Fruit fly (Drosophila melanogaster) whole organism, prepupa: ENCODE results near the gene ac.

ENCODE experiments used
- Blimp-1 ChIP-seq: fragments of 200-800 bp; sonication (Bioruptor generic); optimal IDR thresholded peaks from 3 replicates; lab custom pipeline; 2017; ENCODE audit warnings: missing biosample characterization, missing genetic modification characterization, mild to moderate bottlenecking, moderate library complexity, missing genetic modification reagents
- CG10669 ChIP-seq: fragments of 200-800 bp; sonication (Bioruptor generic); optimal IDR thresholded peaks from 3 replicates; lab custom pipeline; 2018; ENCODE audit warnings: missing biosample characterization, mild to moderate bottlenecking, missing genetic modification characterization, moderate library complexity
- CG11294 ChIP-seq: fragments of 200-800 bp; sonication (Bioruptor generic); IDR thresholded peaks from 2 replicates; pipeline ENCODE4 v1.3.6; 2022; ENCODE audit warnings: missing biosample characterization, missing genetic modification characterization
- CG11902 ChIP-seq: fragments of 200-800 bp; sonication (Bioruptor generic); optimal IDR thresholded peaks from 3 replicates; lab custom pipeline; 2016; ENCODE audit warnings: missing biosample characterization, missing genetic modification characterization
- CG3032 ChIP-seq: fragments of 200-800 bp; optimal IDR thresholded peaks from 2 replicates; lab custom pipeline; 2019; ENCODE audit warnings: missing biosample characterization, mild to moderate bottlenecking, missing genetic modification characterization, moderate library complexity
- CG31627 ChIP-seq: fragments of 200-800 bp; sonication (Bioruptor generic); optimal IDR thresholded peaks from 3 replicates; lab custom pipeline; 2016; ENCODE audit warnings: missing biosample characterization, missing genetic modification characterization
- CG32006 ChIP-seq: fragments of 200-800 bp; sonication (Bioruptor generic); optimal IDR thresholded peaks from 3 replicates; lab custom pipeline; 2017; ENCODE audit warnings: missing biosample characterization, mild to moderate bottlenecking, missing genetic modification characterization
- CG3919 ChIP-seq: fragments of 200-800 bp; sonication (Bioruptor generic); optimal IDR thresholded peaks from 3 replicates; lab custom pipeline; 2016; ENCODE audit warnings: missing biosample characterization, missing genetic modification characterization
- CG6163 ChIP-seq: fragments of 200-800 bp; sonication (Bioruptor generic); IDR thresholded peaks from 3 replicates; pipeline ENCODE4 v1.3.6; 2022; ENCODE audit warnings: missing biosample characterization, missing genetic modification characterization
- CG6792 ChIP-seq: fragments of 200-800 bp; sonication (Bioruptor generic); optimal IDR thresholded peaks from 3 replicates; lab custom pipeline; 2016; ENCODE audit warnings: missing biosample characterization, missing genetic modification characterization
- CG6808 ChIP-seq: fragments of 200-800 bp; sonication (Bioruptor generic); optimal IDR thresholded peaks from 3 replicates; lab custom pipeline; 2017; ENCODE audit warnings: missing biosample characterization, missing genetic modification characterization, mild to moderate bottlenecking, moderate library complexity, missing genetic modification reagents
- CG6854 ChIP-seq: fragments of 200-800 bp; sonication (Bioruptor generic); optimal IDR thresholded peaks from 2 replicates; lab custom pipeline; 2017; ENCODE audit warnings: missing biosample characterization, mild to moderate bottlenecking, missing genetic modification characterization
- CG8119 ChIP-seq: fragments of 200-800 bp; sonication (Bioruptor generic); IDR thresholded peaks from 3 replicates; pipeline ENCODE4 v1.3.6; 2022; ENCODE audit warnings: missing biosample characterization, missing genetic modification characterization
- CG8319 ChIP-seq: fragments of 200-800 bp; sonication (Bioruptor generic); optimal IDR thresholded peaks from 3 replicates; lab custom pipeline; 2016; ENCODE audit warnings: missing biosample characterization, missing genetic modification characterization
- CG8632 ChIP-seq: fragments of 200-800 bp; sonication (Bioruptor generic); optimal IDR thresholded peaks from 3 replicates; lab custom pipeline; 2016; ENCODE audit warnings: missing biosample characterization, missing genetic modification characterization
- Eip75B ChIP-seq: fragments of 200-800 bp; sonication (Bioruptor generic); optimal IDR thresholded peaks from 3 replicates; lab custom pipeline; 2016; ENCODE audit warnings: missing biosample characterization, missing genetic modification characterization
- Eip78C ChIP-seq: fragments of 200-800 bp; sonication (Bioruptor generic); peaks from one replicate; lab custom pipeline; 2016; ENCODE audit warnings: missing biosample characterization, missing genetic modification characterization
- Eip93F ChIP-seq: fragments of 200-800 bp; sonication (Bioruptor generic); optimal IDR thresholded peaks from 2 replicates; lab custom pipeline; 2016; ENCODE audit warnings: missing biosample characterization, mild to moderate bottlenecking, missing genetic modification characterization
- Ets21C ChIP-seq: fragments of 200-800 bp; sonication (Bioruptor generic); optimal IDR thresholded peaks from 3 replicates; lab custom pipeline; 2016; ENCODE audit warnings: missing biosample characterization, missing genetic modification characterization
- Ets96B ChIP-seq: fragments of 200-800 bp; optimal IDR thresholded peaks from 2 replicates; lab custom pipeline; 2019; ENCODE audit warnings: missing biosample characterization, mild to moderate bottlenecking, missing genetic modification characterization, moderate library complexity
- Hr39 ChIP-seq: fragments of 200-800 bp; sonication (Bioruptor generic); optimal IDR thresholded peaks from 2 replicates; lab custom pipeline; 2016; ENCODE audit warnings: missing biosample characterization, missing genetic modification characterization
- Hr4 ChIP-seq: fragments of 200-800 bp; sonication (Bioruptor generic); optimal IDR thresholded peaks from 3 replicates; lab custom pipeline; 2016; ENCODE audit warnings: missing biosample characterization, missing genetic modification characterization
- Met ChIP-seq: fragments of 200-800 bp; sonication (Bioruptor generic); optimal IDR thresholded peaks from 3 replicates; lab custom pipeline; 2016; ENCODE audit warnings: missing biosample characterization, missing genetic modification characterization
- OdsH ChIP-seq: fragments of 200-800 bp; sonication (Bioruptor generic); optimal IDR thresholded peaks from 3 replicates; lab custom pipeline; 2016; ENCODE audit warnings: missing biosample characterization, missing genetic modification characterization
- Smox ChIP-seq: fragments of 200-800 bp; sonication (Bioruptor generic); optimal IDR thresholded peaks from 3 replicates; lab custom pipeline; 2016; ENCODE audit warnings: missing biosample characterization, missing genetic modification characterization
- Sox102F ChIP-seq: fragments of 200-800 bp; sonication (Bioruptor generic); optimal IDR thresholded peaks from 2 replicates; lab custom pipeline; 2016; ENCODE audit warnings: missing biosample characterization, mild to moderate bottlenecking, missing genetic modification characterization
- Sox14 ChIP-seq: fragments of 200-800 bp; sonication (Bioruptor generic); optimal IDR thresholded peaks from 3 replicates; lab custom pipeline; 2016; ENCODE audit warnings: missing biosample characterization, missing genetic modification characterization
- Sox15 ChIP-seq: fragments of 200-800 bp; sonication (Bioruptor generic); optimal IDR thresholded peaks from 3 replicates; lab custom pipeline; 2016; ENCODE audit warnings: missing biosample characterization, missing genetic modification characterization
- achi ChIP-seq: fragments of 200-800 bp; sonication (Bioruptor generic); optimal IDR thresholded peaks from 3 replicates; lab custom pipeline; 2016; ENCODE audit warnings: missing biosample characterization, missing genetic modification characterization
- acj6 ChIP-seq: fragments of 200-800 bp; sonication (Bioruptor generic); optimal IDR thresholded peaks from 3 replicates; lab custom pipeline; 2016; ENCODE audit warnings: missing biosample characterization, missing genetic modification characterization
- cyc ChIP-seq: fragments of 200-800 bp; sonication (Bioruptor generic); optimal IDR thresholded peaks from 3 replicates; lab custom pipeline; 2016; ENCODE audit warnings: missing biosample characterization, missing genetic modification characterization
- esn ChIP-seq: fragments of 200-800 bp; sonication (Bioruptor generic); optimal IDR thresholded peaks from 2 replicates; lab custom pipeline; 2016; ENCODE audit warnings: missing biosample characterization, mild to moderate bottlenecking, missing genetic modification characterization, moderate library complexity
- fd59A ChIP-seq: fragments of 200-800 bp; sonication (Bioruptor generic); optimal IDR thresholded peaks from 2 replicates; lab custom pipeline; 2017; ENCODE audit warnings: missing biosample characterization, mild to moderate bottlenecking, missing genetic modification characterization, missing genetic modification reagents
- fd85E ChIP-seq: fragments of 200-800 bp; sonication (Bioruptor generic); optimal IDR thresholded peaks from 3 replicates; lab custom pipeline; 2016; ENCODE audit warnings: missing biosample characterization, missing genetic modification characterization
- fkh ChIP-seq: fragments of 200-800 bp; sonication (Bioruptor generic); optimal IDR thresholded peaks from 3 replicates; lab custom pipeline; 2017; ENCODE audit warnings: missing biosample characterization, mild to moderate bottlenecking, missing genetic modification characterization, moderate library complexity
- lz ChIP-seq: fragments of 200-800 bp; sonication (Bioruptor generic); optimal IDR thresholded peaks from 3 replicates; lab custom pipeline; 2016; ENCODE audit warnings: missing biosample characterization, missing genetic modification characterization
- net ChIP-seq: fragments of 200-800 bp; sonication (Bioruptor generic); optimal IDR thresholded peaks from 3 replicates; lab custom pipeline; 2016; ENCODE audit warnings: missing biosample characterization, missing genetic modification characterization
- pdm3 ChIP-seq: fragments of 200-800 bp; sonication (Bioruptor generic); optimal IDR thresholded peaks from 3 replicates; lab custom pipeline; 2016; ENCODE audit warnings: missing biosample characterization, missing genetic modification characterization
- salr ChIP-seq, 2 experiments: fragments of 200-800 bp; sonication (Bioruptor generic); optimal IDR thresholded peaks; 3 replicates each; lab custom pipeline; 2016 to 2018; ENCODE audit warnings: missing biosample characterization in 2 of 2, missing genetic modification characterization in 2 of 2, mild to moderate bottlenecking in 1 of 2
- ss ChIP-seq, 2 experiments: fragments of 200-800 bp; sonication (Bioruptor generic); optimal IDR thresholded peaks; 2 replicates in 1 of 2; 3 replicates in 1 of 2; lab custom pipeline; 2017 to 2018; ENCODE audit warnings: mild to moderate bottlenecking in 2 of 2, missing biosample characterization in 2 of 2, missing genetic modification characterization in 2 of 2, moderate library complexity in 1 of 2
- svp ChIP-seq: fragments of 200-800 bp; sonication (Bioruptor generic); peaks from one replicate; lab custom pipeline; 2016; ENCODE audit warnings: missing biosample characterization, missing genetic modification characterization
- topi ChIP-seq: fragments of 200-800 bp; sonication (Bioruptor generic); optimal IDR thresholded peaks from 3 replicates; lab custom pipeline; 2016; ENCODE audit warnings: missing biosample characterization, missing genetic modification characterization
- vri ChIP-seq: fragments of 200-800 bp; sonication (Bioruptor generic); optimal IDR thresholded peaks from 3 replicates; lab custom pipeline; 2016; ENCODE audit warnings: missing biosample characterization, mild to moderate bottlenecking, missing genetic modification characterization

Gene ac

dm6 chrX:379527-379926 lies 9.7 kb downstream of the ac start (continued):
- TF ChIP-seq Smox (GFP tag; lab: Kevin White, UChicago) (peak; percentile 22), ss (GFP tag; optimal IDR thresholded peaks at IDR 0.05; lab: Kevin White, UChicago) (peak; percentile 58 to 63), svp (peak; percentile 67), fkh (GFP tag; lab: Kevin White, UChicago) (no peak), Hr4 (GFP tag; lab: Kevin White, UChicago) (no peak), lz (GFP tag; lab: Kevin White, UChicago) (peak; percentile 21), CG3032 (peak; percentile 75), Sox15 (GFP tag; lab: Kevin White, UChicago) (no peak), fd59A (GFP tag; lab: Kevin White, UChicago) (peak; percentile 55), cyc (GFP tag; lab: Kevin White, UChicago) (peak; percentile 18), CG8119 (GFP tag; lab: Robert Waterston, UW) (no peak)

dm6 chrX:385751-386492 lies 16.1 kb downstream of the ac start:
- TF ChIP-seq salr (GFP tag; optimal IDR thresholded peaks at IDR 0.05; lab: Kevin White, UChicago) (no peak), ss (GFP tag; optimal IDR thresholded peaks at IDR 0.05; lab: Kevin White, UChicago) (peak; percentile 21 to 97), fd85E (GFP tag; lab: Kevin White, UChicago) (no peak), net (GFP tag; lab: Kevin White, UChicago) (no peak), CG6854 (GFP tag; lab: Kevin White, UChicago) (no peak), Smox (GFP tag; lab: Kevin White, UChicago) (peak; percentile 18), CG3919 (GFP tag; lab: Kevin White, UChicago) (peak; percentile 17), fd59A (GFP tag; lab: Kevin White, UChicago) (no peak), lz (GFP tag; lab: Kevin White, UChicago) (peak; percentile 32), Met (GFP tag; lab: Kevin White, UChicago) (peak; percentile 43), pdm3 (GFP tag; lab: Kevin White, UChicago) (peak; percentile 37), Eip78C (GFP tag; lab: Kevin White, UChicago) (peak; percentile 84), CG6163 (GFP tag; lab: Robert Waterston, UW) (0 out of 3 replicates have a peak, but pooled peaks have one; percentile 29), CG32006 (GFP tag; lab: Kevin White, UChicago) (peak; percentile 27), fkh (GFP tag; lab: Kevin White, UChicago) (no peak), CG8119 (GFP tag; lab: Robert Waterston, UW) (no peak), Eip93F (GFP tag; lab: Kevin White, UChicago) (no peak), CG10669 (GFP tag; lab: Kevin White, UChicago) (no peak), Ets96B (tag; lab: Kevin White, UChicago) (no peak), CG31627 (GFP tag; lab: Kevin White, UChicago) (peak; percentile 2), Sox15 (GFP tag; lab: Kevin White, UChicago) (peak; percentile 10), Sox102F (GFP tag; lab: Kevin White, UChicago) (peak; percentile 29), Hr39 (peak; percentile 38), CG11902 (GFP tag; lab: Kevin White, UChicago) (peak; percentile 14), CG6792 (GFP tag; lab: Kevin White, UChicago) (peak; percentile 28), Ets21C (GFP tag; lab: Kevin White, UChicago) (peak; percentile 38), esn (GFP tag; lab: Kevin White, UChicago) (peak; percentile 50), achi (GFP tag; lab: Kevin White, UChicago) (peak; percentile 16), CG6808 (GFP tag; lab: Kevin White, UChicago) (no peak), CG8319 (GFP tag; lab: Kevin White, UChicago) (no peak), OdsH (GFP tag; lab: Kevin White, UChicago) (peak; percentile 44), CG8632 (GFP tag; lab: Kevin White, UChicago) (peak; percentile 13), Sox14 (GFP tag; lab: Kevin White, UChicago) (peak; percentile 2), Eip75B (GFP tag; lab: Kevin White, UChicago) (peak; percentile 9), svp (peak; percentile 74), vri (GFP tag; lab: Kevin White, UChicago) (no peak), Blimp-1 (GFP tag; lab: Kevin White, UChicago) (no peak), acj6 (GFP tag; lab: Kevin White, UChicago) (peak; percentile 20), cyc (GFP tag; lab: Kevin White, UChicago) (peak; percentile 43), topi (GFP tag; lab: Kevin White, UChicago) (peak; percentile 51), CG11294 (no peak)
- TF ChIP-seq, all 60 proteins: peak for 26
